Fruit fly (Drosophila melanogaster) whole organism, embryonic: ENCODE results near the gene CG1231.

Experiments
- ATbp ChIP-seq: fragments of 200-800 bp; sonication (Bioruptor generic); optimal IDR thresholded peaks from 2 replicates; lab custom pipeline; 2017; ENCODE audit warnings: missing biosample characterization, mild to moderate bottlenecking, missing genetic modification characterization, missing genetic modification reagents
- Ada2b ChIP-seq: fragments of 200-800 bp; sonication (Bioruptor generic); IDR thresholded peaks from 2 replicates; pipeline ENCODE4 v1.3.6; 2022; ENCODE audit warnings: missing biosample characterization, missing genetic modification characterization
- Aef1 ChIP-seq: fragments of 200-800 bp; sonication (Bioruptor generic); IDR thresholded peaks from 3 replicates; pipeline ENCODE4 v1.3.6; 2022; ENCODE audit warnings: missing biosample characterization, missing genetic modification characterization
- Blimp-1 ChIP-seq: fragments of 200-800 bp; sonication (Bioruptor generic); optimal IDR thresholded peaks from 3 replicates; lab custom pipeline; 2018; ENCODE audit warnings: missing biosample characterization, missing genetic modification characterization, mild to moderate bottlenecking, moderate library complexity, missing genetic modification reagents
- Bteb2 ChIP-seq: fragments of 200-800 bp; sonication (Bioruptor generic); optimal IDR thresholded peaks from 2 replicates; lab custom pipeline; 2016; ENCODE audit warnings: missing biosample characterization, missing genetic modification characterization
- CG11695 ChIP-seq: fragments of 200-800 bp; sonication (Bioruptor generic); IDR thresholded peaks from 3 replicates; pipeline ENCODE4 v1.3.6; 2022; ENCODE audit warnings: missing biosample characterization, missing genetic modification characterization
- CG12219 ChIP-seq: fragments of 200-800 bp; sonication (Bioruptor generic); optimal IDR thresholded peaks from 3 replicates; lab custom pipeline; 2018; ENCODE audit warnings: missing biosample characterization, mild to moderate bottlenecking, missing genetic modification characterization
- CG13296 ChIP-seq: fragments of 200-800 bp; sonication (Bioruptor generic); optimal IDR thresholded peaks from 3 replicates; lab custom pipeline; 2018; ENCODE audit warnings: missing biosample characterization, mild to moderate bottlenecking, missing genetic modification characterization
- CG1529 ChIP-seq: fragments of 200-800 bp; sonication (Bioruptor generic); optimal IDR thresholded peaks from 3 replicates; lab custom pipeline; 2018; ENCODE audit warnings: missing biosample characterization, missing genetic modification characterization
- CG15696 ChIP-seq: fragments of 200-800 bp; sonication (Bioruptor generic); optimal IDR thresholded peaks from 2 replicates; lab custom pipeline; 2019; ENCODE audit warnings: missing biosample characterization, mild to moderate bottlenecking, missing genetic modification characterization, moderate library complexity
- CG16863 ChIP-seq: fragments of 200-800 bp; sonication (Bioruptor generic); optimal IDR thresholded peaks from 3 replicates; lab custom pipeline; 2016; ENCODE audit warnings: missing biosample characterization, missing genetic modification characterization
- CG17186 ChIP-seq: fragments of 200-800 bp; sonication (Bioruptor generic); optimal IDR thresholded peaks from 3 replicates; lab custom pipeline; 2017; ENCODE audit warnings: missing biosample characterization, missing genetic modification reagents, missing genetic modification characterization
- CG2120 ChIP-seq: fragments of 200-800 bp; sonication (Bioruptor generic); optimal IDR thresholded peaks from 3 replicates; lab custom pipeline; 2016; ENCODE audit warnings: missing biosample characterization, missing genetic modification characterization
- CG30020 ChIP-seq: fragments of 200-800 bp; optimal IDR thresholded peaks from 2 replicates; lab custom pipeline; 2019; ENCODE audit warnings: missing biosample characterization, mild to moderate bottlenecking, missing genetic modification characterization, moderate library complexity
- CG32532 ChIP-seq: fragments of 200-800 bp; sonication (Bioruptor generic); IDR thresholded peaks from 2 replicates; pipeline ENCODE4 v1.3.6; 2022; ENCODE audit warnings: missing biosample characterization, missing genetic modification characterization
- CG3407 ChIP-seq: fragments of 200-800 bp; sonication (Bioruptor generic); optimal IDR thresholded peaks from 2 replicates; lab custom pipeline; 2018; ENCODE audit warnings: missing biosample characterization, mild to moderate bottlenecking, missing genetic modification characterization
- CG3838 ChIP-seq: fragments of 200-800 bp; sonication (Bioruptor generic); optimal IDR thresholded peaks from 3 replicates; lab custom pipeline; 2016; ENCODE audit warnings: missing biosample characterization, missing genetic modification characterization
- CG3847 ChIP-seq: fragments of 200-800 bp; sonication (Bioruptor generic); IDR thresholded peaks from 2 replicates; pipeline ENCODE4 v1.3.6; 2022; ENCODE audit warnings: missing biosample characterization, missing genetic modification characterization
- CG6791 ChIP-seq: fragments of 200-800 bp; sonication (Bioruptor generic); IDR thresholded peaks from 3 replicates; pipeline ENCODE4 v1.3.6; 2022; ENCODE audit warnings: missing biosample characterization, missing genetic modification characterization; ENCODE audit not compliant: partially characterized antibody
- Chrac-16 ChIP-seq: fragments of 200-800 bp; sonication (Bioruptor generic); optimal IDR thresholded peaks from 3 replicates; lab custom pipeline; 2016; ENCODE audit warnings: missing biosample characterization, missing genetic modification characterization
- CkIIα-i1 ChIP-seq: fragments of 200-800 bp; sonication (Bioruptor generic); IDR thresholded peaks from 2 replicates; pipeline ENCODE4 v1.3.6; 2022; ENCODE audit warnings: missing biosample characterization, missing genetic modification characterization
- Dref ChIP-seq: fragments of 200-800 bp; sonication (Bioruptor generic); IDR thresholded peaks from 2 replicates; pipeline ENCODE4 v1.3.6; 2022; ENCODE audit warnings: missing biosample characterization, missing genetic modification characterization
- E2f1 ChIP-seq: fragments of 200-800 bp; sonication (Bioruptor generic); IDR thresholded peaks from 2 replicates; pipeline ENCODE4 v1.3.6; 2022; ENCODE audit warnings: missing biosample characterization, missing genetic modification characterization
- ERR ChIP-seq: fragments of 200-800 bp; sonication (Bioruptor generic); optimal IDR thresholded peaks from 2 replicates; lab custom pipeline; 2016; ENCODE audit warnings: missing biosample characterization, missing genetic modification characterization
- Fer2 ChIP-seq: fragments of 200-800 bp; sonication (Bioruptor generic); optimal IDR thresholded peaks from 2 replicates; lab custom pipeline; 2018; ENCODE audit warnings: missing biosample characterization, mild to moderate bottlenecking, missing genetic modification characterization, moderate library complexity
- Gsc ChIP-seq: fragments of 200-800 bp; sonication (Bioruptor generic); IDR thresholded peaks from 2 replicates; pipeline ENCODE4 v1.3.6; 2022; ENCODE audit warnings: missing biosample characterization, missing genetic modification characterization
- Gug ChIP-seq: fragments of 200-800 bp; sonication (Bioruptor generic); IDR thresholded peaks from 4 replicates; pipeline ENCODE4 v1.3.6; 2022; ENCODE audit warnings: missing biosample characterization, missing genetic modification characterization
- MESR4 ChIP-seq: fragments of 200-800 bp; sonication (Bioruptor generic); optimal IDR thresholded peaks from 2 replicates; lab custom pipeline; 2018; ENCODE audit warnings: missing biosample characterization, mild to moderate bottlenecking, missing genetic modification characterization, moderate library complexity
- NFAT ChIP-seq: fragments of 200-800 bp; sonication (Bioruptor generic); IDR thresholded peaks from 2 replicates; pipeline ENCODE4 v1.3.6; 2022; ENCODE audit warnings: missing biosample characterization, missing genetic modification characterization
- Neu2 ChIP-seq: fragments of 200-800 bp; sonication (Bioruptor generic); optimal IDR thresholded peaks from 3 replicates; lab custom pipeline; 2016; ENCODE audit warnings: missing biosample characterization, missing genetic modification characterization, borderline replicate concordance
- NfI ChIP-seq: fragments of 200-800 bp; sonication (Bioruptor generic); optimal IDR thresholded peaks from 3 replicates; lab custom pipeline; 2018; ENCODE audit warnings: missing biosample characterization, mild to moderate bottlenecking, missing genetic modification characterization, moderate library complexity
- Side ChIP-seq: fragments of 200-800 bp; sonication (Bioruptor generic); optimal IDR thresholded peaks from 2 replicates; lab custom pipeline; 2016; ENCODE audit warnings: missing biosample characterization, missing genetic modification characterization
- Sin3A ChIP-seq: fragments of >200 bp; optimal IDR thresholded peaks from 2 replicates; lab custom pipeline; 2018
- Spps ChIP-seq: fragments of 200-800 bp; sonication (Bioruptor generic); optimal IDR thresholded peaks from 2 replicates; lab custom pipeline; 2018; ENCODE audit warnings: missing biosample characterization, mild to moderate bottlenecking, missing genetic modification characterization
- TFAM ChIP-seq: fragments of 200-800 bp; sonication (Bioruptor generic); optimal IDR thresholded peaks from 2 replicates; lab custom pipeline; 2017; ENCODE audit warnings: missing biosample characterization, missing genetic modification characterization, inconsistent platforms
- YL-1 ChIP-seq: fragments of 200-800 bp; sonication (Bioruptor generic); optimal IDR thresholded peaks from 3 replicates; lab custom pipeline; 2017; ENCODE audit warnings: missing biosample characterization, mild to moderate bottlenecking, missing genetic modification characterization
- aop ChIP-seq: fragments of 200-800 bp; sonication (Bioruptor generic); IDR thresholded peaks from 2 replicates; pipeline ENCODE4 v1.3.6; 2022; ENCODE audit warnings: missing biosample characterization, missing genetic modification characterization
- bbx ChIP-seq: fragments of 200-800 bp; sonication (Bioruptor generic); IDR thresholded peaks from 2 replicates; pipeline ENCODE4 v1.3.6; 2022; ENCODE audit warnings: missing biosample characterization, missing genetic modification characterization; ENCODE audit not compliant: partially characterized antibody
- chinmo ChIP-seq: fragments of 200-800 bp; sonication (Bioruptor generic); IDR thresholded peaks from 4 replicates; pipeline ENCODE4 v1.3.6; 2022; ENCODE audit warnings: missing biosample characterization, missing genetic modification characterization; ENCODE audit not compliant: partially characterized antibody
- crp ChIP-seq, 2 experiments: fragments of 200-800 bp; sonication (Bioruptor generic); optimal IDR thresholded peaks; 2 replicates in 1 of 2; 3 replicates in 1 of 2; lab custom pipeline; 2017; ENCODE audit warnings: missing biosample characterization in 2 of 2, missing genetic modification characterization in 2 of 2, mild to moderate bottlenecking in 1 of 2, moderate library complexity in 1 of 2
- eve ChIP-seq, 2 experiments: fragments of >200 bp; optimal IDR thresholded peaks; 2 replicates each; lab custom pipeline; 2017; ENCODE audit warnings: missing biosample characterization in 2 of 2, missing genetic modification characterization in 2 of 2
- gcm ChIP-seq: fragments of 200-800 bp; sonication (Bioruptor generic); optimal IDR thresholded peaks from 2 replicates; lab custom pipeline; 2019; ENCODE audit warnings: missing biosample characterization, mild to moderate bottlenecking, missing genetic modification characterization, moderate library complexity
- gro ChIP-seq: fragments of 200-800 bp; sonication (Bioruptor generic); optimal IDR thresholded peaks from 2 replicates; lab custom pipeline; 2016; ENCODE audit warnings: missing biosample characterization, missing genetic modification characterization
- ind ChIP-seq: fragments of 200-800 bp; sonication (Bioruptor generic); optimal IDR thresholded peaks from 3 replicates; lab custom pipeline; 2016; ENCODE audit warnings: missing biosample characterization, missing genetic modification characterization
- jing ChIP-seq: fragments of 200-800 bp; sonication (Bioruptor generic); optimal IDR thresholded peaks from 2 replicates; lab custom pipeline; 2018; ENCODE audit warnings: missing biosample characterization, mild to moderate bottlenecking, missing genetic modification characterization
- otp ChIP-seq: fragments of 200-800 bp; sonication (Bioruptor generic); IDR thresholded peaks from 3 replicates; pipeline ENCODE4, ENCODE4 v1.3.6; 2022; ENCODE audit warnings: missing biosample characterization, missing genetic modification characterization
- psq ChIP-seq: fragments of 200-800 bp; sonication (Bioruptor generic); optimal IDR thresholded peaks from 2 replicates; lab custom pipeline; 2017; ENCODE audit warnings: missing biosample characterization, missing genetic modification characterization
- pum ChIP-seq: fragments of 200-800 bp; sonication (Bioruptor generic); optimal IDR thresholded peaks from 2 replicates; lab custom pipeline; 2016; ENCODE audit warnings: missing biosample characterization, missing genetic modification characterization
- seq ChIP-seq: fragments of 200-800 bp; sonication (Bioruptor generic); IDR thresholded peaks from 2 replicates; pipeline ENCODE4 v1.3.6; 2022; ENCODE audit warnings: missing biosample characterization, missing genetic modification characterization
- tin ChIP-seq: fragments of 200-800 bp; sonication (Bioruptor generic); optimal IDR thresholded peaks from 3 replicates; lab custom pipeline; 2016; ENCODE audit warnings: missing biosample characterization, missing genetic modification characterization
- toy ChIP-seq: fragments of 200-800 bp; sonication (Bioruptor generic); IDR thresholded peaks from 2 replicates; pipeline ENCODE4 v1.3.6; 2022; ENCODE audit warnings: missing biosample characterization, missing genetic modification characterization
- yki ChIP-seq: fragments of >200 bp; optimal IDR thresholded peaks from 3 replicates; lab custom pipeline; 2018
- zf30C ChIP-seq: fragments of 200-800 bp; sonication (Bioruptor generic); optimal IDR thresholded peaks from 3 replicates; lab custom pipeline; 2018; ENCODE audit warnings: missing biosample characterization, mild to moderate bottlenecking, missing genetic modification characterization

CG1231 gene

DNA sequence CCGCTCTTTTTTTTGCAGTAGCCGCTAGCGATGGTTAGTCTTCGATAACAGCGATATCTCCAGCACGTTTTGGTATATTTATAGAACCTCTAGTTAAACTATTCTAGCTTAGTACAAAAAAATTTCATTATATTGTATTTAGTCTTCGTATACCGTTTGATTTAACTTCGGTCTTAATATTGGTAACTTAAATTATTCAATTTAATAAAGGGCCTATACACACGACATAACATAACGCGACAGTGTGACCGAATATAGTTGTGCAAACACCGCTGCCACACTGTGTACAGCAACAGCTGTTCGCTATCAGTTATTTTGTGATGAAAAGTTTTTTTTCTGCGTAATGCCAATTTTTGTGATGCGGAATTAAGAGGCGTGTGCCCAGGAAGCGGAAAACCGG is 5.0 kb downstream of the CG1231 start, which contains the start of the genes Cdc5 and CG1233 (continued):
- TF ChIP-seq YL-1 (GFP tag; lab: Kevin White, UChicago) (peak; percentile 93), CG2120 (peak; percentile 77), CG11695 (GFP tag; lab: Robert Waterston, UW) (no peak), ind (no peak), toy (GFP tag; lab: Robert Waterston, UW) (no peak), CG15696 (tag; lab: Kevin White, UChicago) (peak; percentile 65), eve (GFP tag; optimal IDR thresholded peaks at IDR 0.05; lab: Kevin White, UChicago) (no peak), Blimp-1 (GFP tag; lab: Kevin White, UChicago) (no peak), CG3847 (peak; percentile 77), Side (GFP tag; lab: Kevin White, UChicago) (no peak), aop (GFP tag; lab: Robert Waterston, UW) (no peak), Gug (GFP tag; lab: Robert Waterston, UW) (no peak), Aef1 (GFP tag; lab: Robert Waterston, UW) (no peak), yki (lab: Kevin White, UChicago) (no peak), jing (GFP tag; lab: Kevin White, UChicago) (no peak), CG30020 (tag; lab: Kevin White, UChicago) (peak; percentile 83), Ada2b (no peak; the same call in 1 of the 2 replicates), CG12219 (GFP tag; lab: Kevin White, UChicago) (no peak), NfI (GFP tag; lab: Kevin White, UChicago) (no peak), CG17186 (GFP tag; lab: Kevin White, UChicago) (peak; percentile 32), Neu2 (GFP tag; lab: Kevin White, UChicago) (no peak), pum (GFP tag; lab: Kevin White, UChicago) (peak; percentile 5), E2f1 (GFP tag; lab: Robert Waterston, UW) (no peak; the same call in 1 of the 2 replicates), NFAT (GFP tag; lab: Robert Waterston, UW) (0 out of 2 replicates have a peak, but pooled peaks have one; percentile 26), CG3407 (GFP tag; lab: Kevin White, UChicago) (no peak), CG13296 (GFP tag; lab: Kevin White, UChicago) (no peak), Spps (no peak), CG16863 (GFP tag; lab: Kevin White, UChicago) (peak; percentile 29), Gsc (no peak), Chrac-16 (GFP tag; lab: Kevin White, UChicago) (peak; percentile 20), crp (GFP tag; optimal IDR thresholded peaks at IDR 0.05; lab: Kevin White, UChicago) (peak; percentile 92 to 98), ERR (no peak), TFAM (no peak), CG1529 (no peak), MESR4 (peak; percentile 59), Dref (GFP tag; lab: Robert Waterston, UW) (peak; percentile 58), Bteb2 (peak; percentile 2), seq (GFP tag; lab: Robert Waterston, UW) (no peak), gro (GFP tag; lab: Kevin White, UChicago) (no peak), CG32532 (GFP tag; lab: Robert Waterston, UW) (peak; percentile 42), tin (GFP tag; lab: Kevin White, UChicago) (peak; percentile 19), Fer2 (tag; lab: Kevin White, UChicago) (no peak), CG3838 (GFP tag; lab: Kevin White, UChicago) (peak; percentile 55), bbx (no peak), chinmo (GFP tag; lab: Robert Waterston, UW) (no peak), gcm (GFP tag; lab: Kevin White, UChicago) (no peak), zf30C (GFP tag; lab: Kevin White, UChicago) (no peak), otp (GFP tag; lab: Robert Waterston, UW) (no peak), ATbp (no peak), CkIIα-i1 (GFP tag; lab: Robert Waterston, UW) (no peak), Sin3A (lab: Kevin White, UChicago) (peak; percentile 82), CG6791 (peak; percentile 45; the same call in 1 of the 3 replicates), psq (GFP tag; lab: Kevin White, UChicago) (peak; percentile 13)
